Worm (Caenorhabditis elegans) whole organism, L4 larva: ENCODE results near the gene fkh-6.

ENCODE experiments used
- F10B5.3 ChIP-seq: sonication (generic microtip); optimal IDR thresholded peaks from 2 replicates; lab custom pipeline; 2016; ENCODE audit warnings: mild to moderate bottlenecking, missing genetic modification characterization, missing compliant biosample characterization
- F44E2.7 ChIP-seq: fragments of 200-800 bp; sonication (Bioruptor generic); IDR thresholded peaks from 2 replicates; pipeline ENCODE4 v2.1.2; 2022; ENCODE audit warnings: missing genetic modification characterization, missing compliant biosample characterization
- Y75B8A.6 ChIP-seq: fragments of 200-800 bp; sonication (Bioruptor generic); IDR thresholded peaks from 2 replicates; pipeline ENCODE4 v1.3.6; 2022; ENCODE audit warnings: missing genetic modification reagents, missing genetic modification characterization, missing compliant biosample characterization
- ZK337.2 ChIP-seq: fragments of 200-800 bp; sonication (Bioruptor generic); IDR thresholded peaks from 2 replicates; pipeline ENCODE4 v1.3.6; 2022; ENCODE audit warnings: missing genetic modification reagents, missing genetic modification characterization, missing compliant biosample characterization
- aha-1 ChIP-seq: fragments of 150-350 bp; peaks from one replicate; lab custom pipeline; 2014; ENCODE audit warnings: missing biosample characterization, missing genetic modification characterization
- aly-2 ChIP-seq: sonication (generic microtip); optimal IDR thresholded peaks from 2 replicates; lab custom pipeline; 2018; ENCODE audit warnings: missing biosample characterization, missing genetic modification characterization
- arid-1 ChIP-seq: fragments of 200-800 bp; sonication (Bioruptor generic); conservative IDR thresholded peaks from 2 replicates; pipeline ENCODE4 v1.3.6; 2022; ENCODE audit warnings: missing genetic modification reagents, missing genetic modification characterization, missing compliant biosample characterization
- ceh-20 ChIP-seq: fragments of 200-800 bp; sonication (Bioruptor generic); IDR thresholded peaks from 2 replicates; pipeline ENCODE4 v1.3.6; 2022; ENCODE audit warnings: missing genetic modification reagents, missing genetic modification characterization, missing compliant biosample characterization
- ceh-32 ChIP-seq: sonication (generic microtip); optimal IDR thresholded peaks from 2 replicates; lab custom pipeline; 2016; ENCODE audit warnings: mild to moderate bottlenecking, missing genetic modification characterization, missing compliant biosample characterization; ENCODE audit not compliant: poor library complexity
- ceh-82 ChIP-seq: sonication (generic microtip); optimal IDR thresholded peaks from 2 replicates; lab custom pipeline; 2017; ENCODE audit warnings: missing biosample characterization, missing genetic modification characterization
- ces-1 ChIP-seq: fragments of 150-350 bp; sonication (generic microtip); optimal IDR thresholded peaks from 4 replicates; lab custom pipeline; 2014; ENCODE audit warnings: missing biosample characterization, missing genetic modification reagents, missing genetic modification characterization
- daf-19 ChIP-seq: fragments of 200-800 bp; sonication (Bioruptor generic); conservative IDR thresholded peaks from 2 replicates; pipeline ENCODE4 v1.3.6; 2022; ENCODE audit warnings: missing genetic modification characterization, missing compliant biosample characterization
- daf-8 ChIP-seq: fragments of 200-800 bp; sonication (Bioruptor generic); IDR thresholded peaks from 2 replicates; pipeline ENCODE4 v1.3.6; 2022; ENCODE audit warnings: missing genetic modification characterization, missing compliant biosample characterization
- dmd-6 ChIP-seq: fragments of 200-800 bp; sonication (Bioruptor generic); IDR thresholded peaks from 2 replicates; pipeline ENCODE4 v1.3.6; 2022; ENCODE audit warnings: missing genetic modification reagents, missing genetic modification characterization, missing compliant biosample characterization
- dmd-8 ChIP-seq: fragments of 200-800 bp; sonication (Bioruptor generic); IDR thresholded peaks from 2 replicates; pipeline ENCODE4 v1.3.6; 2022; ENCODE audit warnings: missing genetic modification characterization, missing compliant biosample characterization
- dpl-1 ChIP-seq: fragments of 150-350 bp; optimal IDR thresholded peaks from 2 replicates; lab custom pipeline; 2014; ENCODE audit warnings: missing biosample characterization, missing genetic modification reagents, missing genetic modification characterization
- hif-1 ChIP-seq, 2 experiments: sonication (generic microtip); optimal IDR thresholded peaks; 2 replicates each; lab custom pipeline; 2016 to 2017; ENCODE audit warnings: missing compliant biosample characterization in 2 of 2, missing genetic modification characterization in 2 of 2, missing genetic modification reagents in 2 of 2, missing genotype in 2 of 2, mild to moderate bottlenecking in 1 of 2
- hlh-30 ChIP-seq: sonication (generic microtip); optimal IDR thresholded peaks from 2 replicates; lab custom pipeline; 2017; ENCODE audit warnings: antibody characterized with exemption, mild to moderate bottlenecking, missing genetic modification characterization, missing compliant biosample characterization; ENCODE audit not compliant: insufficient read depth
- hmg-1.1 ChIP-seq: fragments of 200-800 bp; sonication (Bioruptor generic); IDR thresholded peaks from 2 replicates; pipeline ENCODE4 v1.3.6; 2022; ENCODE audit warnings: missing genetic modification reagents, missing genetic modification characterization, missing compliant biosample characterization
- jun-1 ChIP-seq: fragments of 150-350 bp; optimal IDR thresholded peaks from 2 replicates; lab custom pipeline; 2014; ENCODE audit warnings: missing biosample characterization, missing genetic modification reagents, missing genetic modification characterization
- lin-38 ChIP-seq: fragments of 200-800 bp; sonication (Bioruptor generic); IDR thresholded peaks from 2 replicates; pipeline ENCODE4 v1.3.6; 2022; ENCODE audit warnings: missing genetic modification reagents, missing genetic modification characterization, missing compliant biosample characterization
- lir-3 ChIP-seq: sonication (generic microtip); optimal IDR thresholded peaks from 2 replicates; lab custom pipeline; 2016; ENCODE audit warnings: mild to moderate bottlenecking, missing genetic modification characterization, missing compliant biosample characterization
- lsy-2 ChIP-seq, 2 experiments: fragments of 150-350 bp in 1 of 2; sonication (generic microtip) in 1 of 2; optimal IDR thresholded peaks; 2 replicates each; lab custom pipeline; 2014 to 2017; ENCODE audit warnings: missing biosample characterization in 2 of 2, missing genetic modification characterization in 2 of 2
- madf-5 ChIP-seq, 2 experiments: fragments of 200-800 bp; sonication (Bioruptor generic); IDR thresholded peaks; 2 replicates each; pipeline ENCODE4 v1.3.6; 2022; ENCODE audit warnings: missing compliant biosample characterization in 2 of 2, missing genetic modification characterization in 2 of 2
- mdl-1 ChIP-seq, 2 experiments: fragments of 150-350 bp in 1 of 2; sonication (generic microtip) in 1 of 2; optimal IDR thresholded peaks; 2 replicates each; lab custom pipeline; 2014 to 2017; ENCODE audit warnings: missing biosample characterization in 2 of 2, missing genetic modification characterization in 2 of 2
- mep-1 ChIP-seq: fragments of 150-350 bp; sonication (generic microtip); optimal IDR thresholded peaks from 3 replicates; lab custom pipeline; 2014; ENCODE audit warnings: missing biosample characterization, missing genetic modification characterization
- mes-2 ChIP-seq: sonication (generic microtip); optimal IDR thresholded peaks from 2 replicates; lab custom pipeline; 2016; ENCODE audit warnings: missing genotype, mild to moderate bottlenecking, missing genetic modification characterization, missing compliant biosample characterization; ENCODE audit not compliant: poor library complexity, severe bottlenecking
- mxl-3 ChIP-seq: fragments of 200-800 bp; sonication (Bioruptor generic); optimal IDR thresholded peaks from 2 replicates; lab custom pipeline; 2018; ENCODE audit warnings: mild to moderate bottlenecking, missing genetic modification characterization, missing compliant biosample characterization
- nhr-11 ChIP-seq: fragments of 150-350 bp; optimal IDR thresholded peaks from 2 replicates; lab custom pipeline; 2014; ENCODE audit warnings: missing biosample characterization, missing genetic modification characterization
- nhr-25 ChIP-seq: sonication (generic microtip); optimal IDR thresholded peaks from 2 replicates; lab custom pipeline; 2017; ENCODE audit warnings: missing genetic modification characterization, mild to moderate bottlenecking, missing compliant biosample characterization, antibody characterized with exemption, moderate library complexity, borderline replicate concordance; ENCODE audit not compliant: insufficient read depth
- nhr-28 ChIP-seq: fragments of 150-350 bp; optimal IDR thresholded peaks from 2 replicates; lab custom pipeline; 2014; ENCODE audit warnings: missing biosample characterization, missing genetic modification characterization
- nhr-42 ChIP-seq: fragments of 200-800 bp; sonication (Bioruptor generic); IDR thresholded peaks from 2 replicates; pipeline ENCODE4 v1.3.6; 2022; ENCODE audit warnings: missing genetic modification characterization, missing compliant biosample characterization
- nhr-6 ChIP-seq: fragments of 150-350 bp; optimal IDR thresholded peaks from 2 replicates; lab custom pipeline; 2014; ENCODE audit warnings: missing biosample characterization, missing genetic modification characterization
- pha-4 ChIP-seq, 2 experiments: fragments of 150-350 bp in 1 of 2; fragments of 200-800 bp in 1 of 2; sonication (Bioruptor generic) in 1 of 2; IDR thresholded peaks in 1 of 2; optimal IDR thresholded peaks in 1 of 2; 2 replicates each; pipeline versions ENCODE4 v1.3.6 to Lab custom; 2014 to 2022; ENCODE audit warnings: missing genetic modification characterization in 2 of 2, missing genetic modification reagents in 2 of 2, missing biosample characterization in 1 of 2, missing compliant biosample characterization in 1 of 2
- php-3 ChIP-seq: fragments of 200-800 bp; sonication (Bioruptor generic); IDR thresholded peaks from 2 replicates; pipeline ENCODE4 v1.3.6; 2022; ENCODE audit warnings: missing genetic modification reagents, missing genetic modification characterization, missing compliant biosample characterization
- sdz-12 ChIP-seq: fragments of 200-800 bp; sonication (Bioruptor generic); optimal IDR thresholded peaks from 2 replicates; lab custom pipeline; 2018; ENCODE audit warnings: mild to moderate bottlenecking, missing genetic modification characterization, missing compliant biosample characterization
- set-16 ChIP-seq: fragments of 200-800 bp; sonication (Bioruptor generic); IDR thresholded peaks from 2 replicates; pipeline ENCODE4 v1.3.6; 2022; ENCODE audit warnings: missing genetic modification reagents, missing genetic modification characterization, missing compliant biosample characterization
- snpc-4 ChIP-seq: fragments of 150-350 bp; optimal IDR thresholded peaks from 2 replicates; lab custom pipeline; 2014; ENCODE audit warnings: missing biosample characterization, missing genetic modification characterization
- spr-3 ChIP-seq: fragments of 200-800 bp; sonication (Bioruptor generic); optimal IDR thresholded peaks from 2 replicates; lab custom pipeline; 2018; ENCODE audit warnings: mild to moderate bottlenecking, missing genetic modification characterization, missing compliant biosample characterization
- tag-97 ChIP-seq: fragments of 200-800 bp; sonication (Bioruptor generic); IDR thresholded peaks from 2 replicates; pipeline ENCODE4 v1.3.6; 2022; ENCODE audit warnings: missing genetic modification characterization, missing compliant biosample characterization
- unc-130 ChIP-seq: sonication (generic microtip); optimal IDR thresholded peaks from 2 replicates; lab custom pipeline; 2016; ENCODE audit warnings: missing genetic modification reagents, missing genetic modification characterization, missing compliant biosample characterization
- zfp-2 ChIP-seq: sonication (generic microtip); optimal IDR thresholded peaks from 2 replicates; lab custom pipeline; 2016; ENCODE audit warnings: mild to moderate bottlenecking, missing genetic modification characterization, missing compliant biosample characterization
- zfp-3 ChIP-seq: fragments of 200-800 bp; sonication (Bioruptor generic); conservative IDR thresholded peaks from 2 replicates; pipeline ENCODE4 v1.3.6; 2022; ENCODE audit warnings: missing genetic modification reagents, missing genetic modification characterization, missing compliant biosample characterization
- zip-2 ChIP-seq: fragments of 150-350 bp; optimal IDR thresholded peaks from 2 replicates; lab custom pipeline; 2014; ENCODE audit warnings: missing biosample characterization, missing genetic modification characterization

Gene fkh-6

DNA sequence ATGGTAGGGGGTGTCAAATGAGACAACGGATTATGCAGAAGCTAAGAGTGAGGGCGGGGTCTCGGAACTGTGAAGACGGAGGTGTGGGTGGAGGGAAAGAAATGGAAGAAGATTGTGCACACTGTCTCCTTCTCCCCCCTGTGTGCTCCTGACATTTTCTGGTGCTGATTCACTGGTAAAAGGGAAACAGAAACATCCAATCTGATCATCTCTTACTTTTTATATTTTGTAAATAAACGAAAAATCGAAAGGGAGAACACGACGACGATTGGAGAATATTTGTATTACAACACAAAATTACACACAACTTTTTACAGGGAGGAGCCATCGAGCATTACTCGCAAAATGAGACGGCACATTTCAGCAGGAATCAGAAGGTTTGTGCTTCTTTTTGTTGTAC, at the start of gene fkh-6:
fkh-6 (minus strand) TSS at position 101 of the 400 bp plus-strand sequence.
- TF ChIP-seq ZK337.2 (GFP tag; lab: Robert Waterston, UW) (no peak), F44E2.7 (no peak), F10B5.3 (tag; lab: Kevin White, UChicago) (no peak), snpc-4 (tag; lab: Kevin White, UChicago) (no peak)

DNA sequence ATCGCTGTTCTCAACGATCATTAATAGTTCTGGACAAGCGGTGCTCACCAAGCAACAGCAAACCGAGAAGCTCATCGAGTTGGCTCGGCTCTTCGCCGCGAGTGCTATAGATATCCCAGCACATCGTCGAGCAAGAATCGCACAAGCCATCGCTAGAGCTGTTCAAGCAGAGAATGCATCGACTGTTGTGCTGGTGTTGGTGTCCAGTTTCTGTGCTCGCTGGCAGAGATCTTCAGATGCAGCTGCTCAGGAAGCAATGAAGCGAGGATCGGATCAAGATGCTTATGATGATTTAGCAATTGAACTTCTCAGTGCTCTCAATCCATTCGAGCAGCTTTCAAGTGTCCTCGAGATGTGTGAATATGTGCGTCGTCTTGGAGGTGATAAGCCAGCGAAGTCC, 44.9 kb upstream of the fkh-6 start:
- peak; percentile 94 for TF ChIP-seq aha-1 (tag; lab: Kevin White, UChicago)
- no peak for TF ChIP-seq spr-3 (GFP tag; lab: Kevin White, UChicago)
- 0 out of 2 replicates have a peak, but pooled peaks have one; percentile 14 for TF ChIP-seq set-16 (GFP tag; lab: Robert Waterston, UW)
- TF ChIP-seq madf-5 (GFP tag; IDR thresholded peaks at IDR 0.05; lab: Robert Waterston, UW) = no peak
- no peak for TF ChIP-seq ceh-20 (GFP tag; lab: Robert Waterston, UW)

DNA sequence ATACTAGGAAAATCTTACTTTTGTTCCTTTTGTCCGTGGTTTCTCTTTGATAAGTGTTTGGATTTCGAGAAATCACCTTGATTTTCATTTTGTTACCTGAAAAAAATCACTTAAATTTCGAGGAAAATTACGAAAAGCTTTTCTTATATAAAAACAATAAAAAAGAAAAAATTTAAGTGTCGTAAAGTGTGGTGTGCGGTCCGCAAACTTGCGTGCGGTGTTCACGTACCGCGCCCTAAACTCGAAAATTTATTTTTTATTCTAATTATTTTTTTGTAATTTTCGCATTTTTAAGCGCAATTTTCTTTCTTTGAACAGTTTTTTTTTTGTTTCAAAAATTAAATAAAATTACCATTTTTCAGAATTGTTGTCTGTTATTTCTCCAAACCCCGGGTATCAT, 41.6 kb upstream of the fkh-6 start, which contains the start of the genes dcaf-13 and toe-1:
dcaf-13 (minus strand) TSS at position 96 of the 400 bp plus-strand sequence.
toe-1 (plus strand) TSS at position 361 of the 400 bp plus-strand sequence.
- no peak for TF ChIP-seq hlh-30
- TF ChIP-seq zfp-3 = no peak
- peak; percentile 34 for TF ChIP-seq mes-2 (tag; lab: Kevin White, UChicago)
- no peak for TF ChIP-seq mep-1 (tag; lab: Kevin White, UChicago)
- peak in 1 of 2 experiments; percentile 39 for TF ChIP-seq lsy-2 (tag; optimal IDR thresholded peaks at IDR 0.05; lab: Kevin White, UChicago)
- TF ChIP-seq hmg-1.1 (GFP tag; lab: Robert Waterston, UW) = 0 out of 2 replicates have a peak, but pooled peaks have one; percentile 11
- TF ChIP-seq php-3 (GFP tag; lab: Robert Waterston, UW) = no peak
- no peak for TF ChIP-seq tag-97 (GFP tag; lab: Robert Waterston, UW)

- TF ChIP-seq ces-1 (GFP tag; lab: Kevin White, UChicago) (no peak), nhr-11 (tag; lab: Kevin White, UChicago) (no peak), hif-1 (tag; optimal IDR thresholded peaks at IDR 0.05; lab: Kevin White, UChicago) (no peak), nhr-28 (tag; lab: Kevin White, UChicago) (peak; percentile 12), Y75B8A.6 (no peak), mxl-3 (GFP tag; lab: Kevin White, UChicago) (peak; percentile 13), dpl-1 (GFP tag; lab: Kevin White, UChicago) (no peak), jun-1 (tag; lab: Kevin White, UChicago) (no peak), nhr-6 (tag; lab: Kevin White, UChicago) (no peak), hlh-30 (peak; percentile 39), ceh-82 (tag; lab: Kevin White, UChicago) (no peak), aly-2 (no peak), pha-4 (GFP tag; IDR thresholded peaks at IDR 0.05; lab: Robert Waterston, UW) (no peak), pha-4 (tag; optimal IDR thresholded peaks at IDR 0.05; lab: Kevin White, UChicago) (no peak), madf-5 (GFP tag; IDR thresholded peaks at IDR 0.05; lab: Robert Waterston, UW) (no peak), lin-38 (GFP tag; lab: Robert Waterston, UW) (no peak), zip-2 (tag; lab: Kevin White, UChicago) (no peak), sdz-12 (no peak), lir-3 (tag; lab: Kevin White, UChicago) (no peak), dmd-8 (GFP tag; lab: Robert Waterston, UW) (no peak), daf-8 (GFP tag; lab: Robert Waterston, UW) (no peak), dmd-6 (no peak), spr-3 (GFP tag; lab: Kevin White, UChicago) (no peak), F44E2.7 (no peak), aha-1 (tag; lab: Kevin White, UChicago) (no peak), nhr-42 (GFP tag; lab: Robert Waterston, UW) (no peak), arid-1 (GFP tag; lab: Robert Waterston, UW) (no peak), mdl-1 (tag; optimal IDR thresholded peaks at IDR 0.05; lab: Kevin White, UChicago) (peak in 1 of 2 experiments; percentile 19), daf-19 (no peak), zfp-2 (tag; lab: Kevin White, UChicago) (no peak), unc-130 (GFP tag; lab: Kevin White, UChicago) (no peak), nhr-25 (tag; lab: Kevin White, UChicago) (no peak), ceh-32 (no peak)
These were observed 36.8 kb upstream of the fkh-6 start, which contains the start of gene bpnt-1 for ce11 chrII:4419956-4420355. TSS of gene bpnt-1 (plus strand) at chrII:4420256.
